Fruit fly (Drosophila melanogaster) whole organism, pupa: Measurements from ENCODE around the gene CG6299.
A peak's percentile ranks its signal among the peaks of the same experiment; 100 is the strongest.

ENCODE experiments used
- CG10348 ChIP-seq: fragments of 200-800 bp; sonication (Bioruptor generic); IDR thresholded peaks from 2 replicates; pipeline ENCODE4 v1.3.6; 2022; ENCODE audit warnings: missing biosample characterization, missing genetic modification characterization
- CG15710 ChIP-seq: fragments of 200-800 bp; sonication (Bioruptor generic); optimal IDR thresholded peaks from 2 replicates; lab custom pipeline; 2018; ENCODE audit warnings: missing biosample characterization, mild to moderate bottlenecking, missing genetic modification characterization, moderate library complexity
- CG32121 ChIP-seq: fragments of 200-800 bp; sonication (Bioruptor generic); IDR thresholded peaks from 2 replicates; pipeline ENCODE4 v1.3.6; 2022; ENCODE audit warnings: missing biosample characterization, missing genetic modification characterization
- CG4496 ChIP-seq: fragments of 200-800 bp; sonication (Bioruptor generic); IDR thresholded peaks from 3 replicates; pipeline ENCODE4 v1.3.6; 2022; ENCODE audit warnings: missing biosample characterization, missing genetic modification characterization
- CG9948 ChIP-seq: fragments of 200-800 bp; sonication (Bioruptor generic); optimal IDR thresholded peaks from 2 replicates; lab custom pipeline; 2018; ENCODE audit warnings: missing biosample characterization, mild to moderate bottlenecking, missing genetic modification characterization, moderate library complexity
- D1 ChIP-seq: fragments of 200-800 bp; sonication (Bioruptor generic); optimal IDR thresholded peaks from 2 replicates; lab custom pipeline; 2018; ENCODE audit warnings: missing biosample characterization, mild to moderate bottlenecking, missing genetic modification characterization, moderate library complexity
- EcR ChIP-seq: fragments of 200-800 bp; sonication (Bioruptor generic); optimal IDR thresholded peaks from 3 replicates; lab custom pipeline; 2019; ENCODE audit warnings: missing biosample characterization, missing genetic modification characterization, mild to moderate bottlenecking, moderate library complexity, missing genetic modification reagents

Gene CG6299

DNA sequence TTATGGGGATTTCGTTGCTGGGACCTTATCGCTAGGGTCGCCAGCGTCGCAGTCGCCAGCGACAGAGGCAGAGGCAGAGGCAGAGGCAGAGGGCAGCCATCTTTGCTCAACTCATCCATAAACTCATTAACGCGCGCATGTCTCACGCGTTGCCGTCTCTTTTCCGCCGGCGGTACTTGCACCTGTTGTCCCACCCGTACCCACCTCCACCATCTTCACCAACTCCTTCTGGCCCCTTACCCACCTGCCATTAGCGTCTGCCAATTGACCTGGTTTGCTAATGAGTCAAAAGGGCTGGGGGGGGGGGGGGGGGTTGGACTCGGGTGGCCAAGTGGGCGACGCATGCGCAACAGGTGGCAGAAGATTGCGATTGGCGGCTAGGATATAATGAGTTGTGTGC, 40.3 kb downstream of the CG6299 start:
- TF ChIP-seq EcR (GFP tag; lab: Kevin White, UChicago): no peak
- TF ChIP-seq D1: no peak
- TF ChIP-seq CG9948 (tag; lab: Kevin White, UChicago): no peak
- no peak for TF ChIP-seq CG15710

DNA sequence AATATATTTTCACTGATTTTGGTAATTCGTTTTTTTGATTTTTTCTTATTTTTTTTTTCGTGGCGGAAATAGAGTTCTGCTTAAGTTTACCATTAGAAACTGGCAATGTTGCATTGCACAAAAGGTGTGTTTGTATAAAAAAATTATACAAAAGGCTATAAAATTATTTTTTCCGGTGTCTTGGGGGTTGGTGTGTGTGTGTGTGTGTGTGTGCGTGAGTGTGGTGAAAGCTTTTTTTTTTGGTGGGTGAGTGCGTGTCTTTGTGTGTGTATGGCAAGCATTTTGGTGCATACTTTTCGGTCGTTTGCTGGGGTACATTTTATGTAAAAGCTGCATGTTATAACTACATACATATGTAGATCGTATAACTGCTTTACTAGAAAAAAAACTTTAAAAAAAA, 48.9 kb downstream of the CG6299 start:
- TF ChIP-seq CG4496 (GFP tag; lab: Robert Waterston, UW) (peak; percentile 22; the same call in 1 of the 3 replicates), CG32121 (GFP tag; lab: Robert Waterston, UW) (0 out of 2 replicates have a peak, but pooled peaks have one; percentile 20), CG10348 (GFP tag; lab: Robert Waterston, UW) (no peak)
